Fruit fly (Drosophila melanogaster) whole organism, embryonic: Measurements from ENCODE around the gene Acp76A.

ENCODE experiments used
- Asciz ChIP-seq: fragments of 200-800 bp; sonication (Bioruptor generic); optimal IDR thresholded peaks from 2 replicates; lab custom pipeline; 2017; ENCODE audit warnings: missing biosample characterization, mild to moderate bottlenecking, missing genetic modification characterization, missing genetic modification reagents
- Atf-2 ChIP-seq: fragments of 200-800 bp; sonication (Bioruptor generic); optimal IDR thresholded peaks from 2 replicates; lab custom pipeline; 2016; ENCODE audit warnings: missing biosample characterization, missing genetic modification characterization
- Bdp1 ChIP-seq: fragments of 200-800 bp; sonication (Bioruptor generic); optimal IDR thresholded peaks from 3 replicates; lab custom pipeline; 2016; ENCODE audit warnings: missing biosample characterization, missing genetic modification characterization
- CG12219 ChIP-seq: fragments of 200-800 bp; sonication (Bioruptor generic); optimal IDR thresholded peaks from 3 replicates; lab custom pipeline; 2018; ENCODE audit warnings: missing biosample characterization, mild to moderate bottlenecking, missing genetic modification characterization
- CG1233 ChIP-seq: fragments of 200-800 bp; sonication (Bioruptor generic); optimal IDR thresholded peaks from 4 replicates; lab custom pipeline; 2018; ENCODE audit warnings: missing biosample characterization, mild to moderate bottlenecking, missing genetic modification characterization
- CG13287 ChIP-seq: fragments of 200-800 bp; sonication (Bioruptor generic); IDR thresholded peaks from 2 replicates; pipeline ENCODE4 v1.3.6; 2022; ENCODE audit warnings: missing biosample characterization, missing genetic modification characterization; ENCODE audit not compliant: partially characterized antibody
- CG13424 ChIP-seq: fragments of 200-800 bp; sonication (Bioruptor generic); optimal IDR thresholded peaks from 2 replicates; lab custom pipeline; 2019; ENCODE audit warnings: missing biosample characterization, mild to moderate bottlenecking, missing genetic modification characterization, moderate library complexity
- CG13894 ChIP-seq: fragments of 200-800 bp; sonication (Bioruptor generic); optimal IDR thresholded peaks from 3 replicates; lab custom pipeline; 2018; ENCODE audit warnings: missing biosample characterization, mild to moderate bottlenecking, missing genetic modification characterization, moderate library complexity
- CG14965 ChIP-seq: fragments of 200-800 bp; sonication (Bioruptor generic); optimal IDR thresholded peaks from 2 replicates; lab custom pipeline; 2016; ENCODE audit warnings: missing biosample characterization, missing genetic modification characterization, borderline replicate concordance
- CG15269 ChIP-seq: fragments of 200-800 bp; sonication (Bioruptor generic); optimal IDR thresholded peaks from 2 replicates; lab custom pipeline; 2018; ENCODE audit warnings: missing biosample characterization, mild to moderate bottlenecking, missing genetic modification characterization, moderate library complexity
- CG15514 ChIP-seq: fragments of 200-800 bp; sonication (Bioruptor generic); optimal IDR thresholded peaks from 3 replicates; lab custom pipeline; 2017; ENCODE audit warnings: missing biosample characterization, missing genetic modification characterization, mild to moderate bottlenecking, moderate library complexity, missing genetic modification reagents
- CG16779 ChIP-seq: fragments of 200-800 bp; sonication (Bioruptor generic); IDR thresholded peaks from 2 replicates; pipeline ENCODE4 v1.3.6; 2022; ENCODE audit warnings: missing biosample characterization, missing genetic modification characterization
- CG17361 ChIP-seq: fragments of 200-800 bp; sonication (Bioruptor generic); IDR thresholded peaks from 3 replicates; pipeline ENCODE4 v1.3.6; 2022; ENCODE audit warnings: missing biosample characterization, missing genetic modification characterization
- CG1792 ChIP-seq: fragments of 200-800 bp; sonication (Bioruptor generic); optimal IDR thresholded peaks from 2 replicates; lab custom pipeline; 2016; ENCODE audit warnings: missing biosample characterization, missing genetic modification characterization
- CG31388 ChIP-seq: fragments of 200-800 bp; sonication (Bioruptor generic); optimal IDR thresholded peaks from 2 replicates; lab custom pipeline; 2016; ENCODE audit warnings: missing biosample characterization, missing genetic modification characterization
- CG3163 ChIP-seq: fragments of 200-800 bp; sonication (Bioruptor generic); optimal IDR thresholded peaks from 3 replicates; lab custom pipeline; 2016; ENCODE audit warnings: missing biosample characterization, missing genetic modification characterization
- CG3281 ChIP-seq: fragments of 200-800 bp; sonication (Bioruptor generic); optimal IDR thresholded peaks from 3 replicates; lab custom pipeline; 2017; ENCODE audit warnings: missing biosample characterization, mild to moderate bottlenecking, missing genetic modification characterization
- CG33213 ChIP-seq: fragments of 200-800 bp; sonication (Bioruptor generic); optimal IDR thresholded peaks from 3 replicates; lab custom pipeline; 2016; ENCODE audit warnings: missing biosample characterization, missing genetic modification characterization
- CG3847 ChIP-seq: fragments of 200-800 bp; sonication (Bioruptor generic); IDR thresholded peaks from 2 replicates; pipeline ENCODE4 v1.3.6; 2022; ENCODE audit warnings: missing biosample characterization, missing genetic modification characterization
- CG4424 ChIP-seq: fragments of 200-800 bp; sonication (Bioruptor generic); optimal IDR thresholded peaks from 3 replicates; lab custom pipeline; 2016; ENCODE audit warnings: missing biosample characterization, missing genetic modification characterization
- CG8089 ChIP-seq: fragments of 200-800 bp; sonication (Bioruptor generic); optimal IDR thresholded peaks from 3 replicates; lab custom pipeline; 2016; ENCODE audit warnings: missing biosample characterization, missing genetic modification characterization
- CHES-1-like ChIP-seq: fragments of 200-800 bp; sonication (Bioruptor generic); optimal IDR thresholded peaks from 2 replicates; lab custom pipeline; 2016; ENCODE audit warnings: missing biosample characterization, missing genetic modification characterization
- Chrac-16 ChIP-seq: fragments of 200-800 bp; sonication (Bioruptor generic); optimal IDR thresholded peaks from 3 replicates; lab custom pipeline; 2016; ENCODE audit warnings: missing biosample characterization, missing genetic modification characterization
- CkIIα-i1 ChIP-seq: fragments of 200-800 bp; sonication (Bioruptor generic); IDR thresholded peaks from 2 replicates; pipeline ENCODE4 v1.3.6; 2022; ENCODE audit warnings: missing biosample characterization, missing genetic modification characterization
- Drgx ChIP-seq: fragments of 200-800 bp; sonication (Bioruptor generic); IDR thresholded peaks from 2 replicates; pipeline ENCODE4 v1.3.6; 2022; ENCODE audit warnings: missing biosample characterization, missing genetic modification characterization
- Myb ChIP-seq: fragments of 200-800 bp; sonication (Bioruptor generic); optimal IDR thresholded peaks from 2 replicates; lab custom pipeline; 2016; ENCODE audit warnings: missing biosample characterization, missing genetic modification characterization
- Oaz ChIP-seq: fragments of 200-800 bp; sonication (Bioruptor generic); IDR thresholded peaks from 2 replicates; pipeline ENCODE4 v1.3.6; 2022; ENCODE audit warnings: missing biosample characterization, missing genetic modification characterization
- Optix ChIP-seq: fragments of 200-800 bp; sonication (Bioruptor generic); IDR thresholded peaks from 3 replicates; pipeline ENCODE4 v1.3.6; 2022; ENCODE audit warnings: missing biosample characterization, missing genetic modification characterization
- Sin3A ChIP-seq: fragments of >200 bp; optimal IDR thresholded peaks from 2 replicates; lab custom pipeline; 2018
- Xrp1 ChIP-seq: fragments of 200-800 bp; sonication (Bioruptor generic); IDR thresholded peaks from 2 replicates; pipeline ENCODE4 v1.3.6; 2022; ENCODE audit warnings: missing biosample characterization, missing genetic modification characterization
- ac ChIP-seq: fragments of 200-800 bp; sonication (Bioruptor generic); optimal IDR thresholded peaks from 3 replicates; lab custom pipeline; 2017; ENCODE audit warnings: missing biosample characterization, mild to moderate bottlenecking, missing genetic modification characterization
- btn ChIP-seq: fragments of 200-800 bp; sonication (Bioruptor generic); optimal IDR thresholded peaks from 2 replicates; lab custom pipeline; 2016; ENCODE audit warnings: missing biosample characterization, missing genetic modification characterization
- chinmo ChIP-seq: fragments of 200-800 bp; sonication (Bioruptor generic); IDR thresholded peaks from 4 replicates; pipeline ENCODE4 v1.3.6; 2022; ENCODE audit warnings: missing biosample characterization, missing genetic modification characterization; ENCODE audit not compliant: partially characterized antibody
- corto ChIP-seq: fragments of 200-800 bp; sonication (Bioruptor generic); optimal IDR thresholded peaks from 2 replicates; lab custom pipeline; 2016; ENCODE audit warnings: missing biosample characterization, mild to moderate bottlenecking, missing genetic modification characterization, moderate library complexity
- da ChIP-seq: fragments of 200-800 bp; sonication (Bioruptor generic); optimal IDR thresholded peaks from 2 replicates; lab custom pipeline; 2016; ENCODE audit warnings: missing biosample characterization, missing genetic modification characterization
- fd102C ChIP-seq: fragments of 200-800 bp; sonication (Bioruptor generic); optimal IDR thresholded peaks from 2 replicates; lab custom pipeline; 2018; ENCODE audit warnings: missing biosample characterization, mild to moderate bottlenecking, missing genetic modification characterization, moderate library complexity
- grn ChIP-seq: fragments of 200-800 bp; sonication (Bioruptor generic); optimal IDR thresholded peaks from 3 replicates; lab custom pipeline; 2017; ENCODE audit warnings: missing biosample characterization, missing genetic modification characterization
- gsb-n ChIP-seq: fragments of 200-800 bp; sonication (Bioruptor generic); optimal IDR thresholded peaks from 3 replicates; lab custom pipeline; 2018; ENCODE audit warnings: missing biosample characterization, mild to moderate bottlenecking, missing genetic modification characterization
- h ChIP-seq: fragments of >200 bp; optimal IDR thresholded peaks from 2 replicates; lab custom pipeline; 2017
- inv ChIP-seq: fragments of 200-800 bp; sonication (Bioruptor generic); IDR thresholded peaks from 2 replicates; pipeline ENCODE4 v1.3.6; 2022; ENCODE audit warnings: missing biosample characterization, missing genetic modification characterization; ENCODE audit not compliant: partially characterized antibody
- luna ChIP-seq: fragments of 200-800 bp; sonication (Bioruptor generic); optimal IDR thresholded peaks from 2 replicates; lab custom pipeline; 2016; ENCODE audit warnings: missing biosample characterization, missing genetic modification characterization
- nerfin-1 ChIP-seq: fragments of 200-800 bp; sonication (Bioruptor generic); optimal IDR thresholded peaks from 3 replicates; lab custom pipeline; 2019; ENCODE audit warnings: missing biosample characterization, mild to moderate bottlenecking, missing genetic modification characterization, moderate library complexity
- oc ChIP-seq: fragments of 200-800 bp; sonication (Bioruptor generic); optimal IDR thresholded peaks from 2 replicates; lab custom pipeline; 2018; ENCODE audit warnings: missing biosample characterization, mild to moderate bottlenecking, missing genetic modification characterization, moderate library complexity
- phol ChIP-seq: fragments of 200-800 bp; sonication (Bioruptor generic); optimal IDR thresholded peaks from 3 replicates; lab custom pipeline; 2018; ENCODE audit warnings: missing biosample characterization, mild to moderate bottlenecking, missing genetic modification characterization, moderate library complexity
- ranshi ChIP-seq: fragments of 200-800 bp; sonication (Bioruptor generic); IDR thresholded peaks from 2 replicates; pipeline ENCODE4 v1.3.6; 2022; ENCODE audit warnings: missing biosample characterization, missing genetic modification characterization
- run ChIP-seq: fragments of 200-800 bp; sonication (Bioruptor generic); optimal IDR thresholded peaks from 3 replicates; lab custom pipeline; 2018; ENCODE audit warnings: missing biosample characterization, mild to moderate bottlenecking, missing genetic modification characterization
- tap ChIP-seq: fragments of 200-800 bp; optimal IDR thresholded peaks from 3 replicates; lab custom pipeline; 2019; ENCODE audit warnings: missing biosample characterization, mild to moderate bottlenecking, missing genetic modification characterization, moderate library complexity
- tll ChIP-seq, 2 experiments: fragments of 200-800 bp in 1 of 2; fragments of >200 bp in 1 of 2; sonication (Bioruptor generic) in 1 of 2; optimal IDR thresholded peaks; 2 replicates each; lab custom pipeline; 2017 to 2019; ENCODE audit warnings: missing biosample characterization in 2 of 2, missing genetic modification characterization in 2 of 2, mild to moderate bottlenecking in 1 of 2, moderate library complexity in 1 of 2
- vvl ChIP-seq: fragments of 200-800 bp; sonication (Bioruptor generic); IDR thresholded peaks from 2 replicates; pipeline ENCODE4 v1.3.6; 2022; ENCODE audit warnings: missing biosample characterization, missing genetic modification characterization
- wor ChIP-seq: fragments of 200-800 bp; sonication (Bioruptor generic); IDR thresholded peaks from 2 replicates; pipeline ENCODE4 v1.3.6; 2022; ENCODE audit warnings: missing biosample characterization, missing genetic modification characterization

Gene Acp76A

DNA sequence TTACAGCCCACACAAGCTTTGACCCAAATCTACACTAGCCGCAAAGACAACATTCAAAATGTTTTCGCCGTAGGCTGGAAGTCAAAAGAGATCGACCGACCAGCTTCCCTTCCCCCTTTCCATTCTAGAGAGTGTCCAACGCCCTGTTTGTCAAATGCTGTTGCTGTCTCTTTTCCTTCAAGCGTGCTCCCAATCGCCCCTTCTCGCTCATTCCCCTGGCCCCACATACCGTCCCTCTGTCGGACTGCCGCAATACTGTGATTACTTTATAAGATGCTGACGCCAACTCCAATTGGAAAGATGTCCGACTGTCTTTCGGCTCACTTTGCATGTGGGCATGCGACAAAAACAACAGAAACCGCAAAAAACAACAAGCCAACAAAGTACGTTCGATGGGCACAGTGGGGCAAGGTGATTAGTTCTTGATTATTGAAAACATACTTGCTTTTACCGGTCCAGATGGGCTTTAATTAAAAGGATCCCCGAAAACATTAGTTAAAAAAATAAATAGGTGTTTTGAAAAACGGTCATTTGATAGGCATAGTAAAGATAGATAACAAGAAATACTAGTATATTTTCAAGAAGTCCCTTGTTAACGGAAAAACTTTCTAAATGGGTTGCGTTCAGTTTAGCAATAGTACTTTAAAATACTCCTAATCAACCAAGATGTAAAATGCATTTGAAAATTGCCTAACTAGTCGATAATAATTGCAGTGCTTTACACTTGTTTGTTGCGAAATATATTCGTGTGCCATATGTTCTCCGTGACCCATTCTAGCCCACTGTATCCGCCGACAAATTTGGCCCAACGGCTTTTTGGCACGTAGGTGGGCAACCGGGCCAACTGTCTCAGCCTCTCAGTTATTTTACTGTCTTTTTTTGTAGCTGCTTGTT, 28.2 kb upstream of the Acp76A start (continued):
- no peak for TF ChIP-seq CG8089 (GFP tag; lab: Kevin White, UChicago)
- no peak for TF ChIP-seq h (lab: Kevin White, UChicago)
- no peak for TF ChIP-seq Oaz (GFP tag; lab: Robert Waterston, UW)
- TF ChIP-seq Xrp1 (GFP tag; lab: Robert Waterston, UW), result 0 out of 2 replicates have a peak, but pooled peaks have one; percentile 18
- no peak for TF ChIP-seq CG15514 (GFP tag; lab: Kevin White, UChicago)
- TF ChIP-seq CG14965, result no peak
- no peak for TF ChIP-seq CkIIα-i1
- no peak for TF ChIP-seq CG1233 (GFP tag; lab: Kevin White, UChicago)
- no peak for TF ChIP-seq tll (GFP tag; optimal IDR thresholded peaks at IDR 0.05; lab: Kevin White, UChicago)
- no peak for TF ChIP-seq btn (GFP tag; lab: Kevin White, UChicago)
- peak; percentile 56 for TF ChIP-seq phol (tag; lab: Kevin White, UChicago)
- no peak for TF ChIP-seq Asciz
- no peak for TF ChIP-seq Chrac-16
- TF ChIP-seq CG13424, result peak; percentile 26
- no peak for TF ChIP-seq luna
- TF ChIP-seq inv (GFP tag; lab: Robert Waterston, UW), result no peak
- peak; percentile 46 for TF ChIP-seq CHES-1-like (GFP tag; lab: Kevin White, UChicago)
- TF ChIP-seq corto, result no peak
- TF ChIP-seq Drgx (GFP tag; lab: Robert Waterston, UW), result peak; percentile 37; the same call in 1 of the 2 replicates
- TF ChIP-seq CG3847 (GFP tag; lab: Robert Waterston, UW), result no peak
- peak; percentile 1 for TF ChIP-seq gsb-n (tag; lab: Kevin White, UChicago)
- TF ChIP-seq ac (GFP tag; lab: Kevin White, UChicago), result no peak
- no peak for TF ChIP-seq CG16779 (GFP tag; lab: Robert Waterston, UW)
- no peak for TF ChIP-seq CG33213
- TF ChIP-seq grn (GFP tag; lab: Kevin White, UChicago), result no peak
- TF ChIP-seq nerfin-1 (tag; lab: Kevin White, UChicago), result no peak
- no peak for TF ChIP-seq da (GFP tag; lab: Kevin White, UChicago)
- TF ChIP-seq CG12219 (GFP tag; lab: Kevin White, UChicago), result peak; percentile 18
- TF ChIP-seq oc, result peak; percentile 8
- peak; percentile 58 for TF ChIP-seq CG3281
- TF ChIP-seq CG3163 (GFP tag; lab: Kevin White, UChicago), result no peak
- no peak for TF ChIP-seq CG31388 (GFP tag; lab: Kevin White, UChicago)
- no peak for TF ChIP-seq fd102C (GFP tag; lab: Kevin White, UChicago)
- 0 out of 2 replicates have a peak, but pooled peaks have one; percentile 11 for TF ChIP-seq vvl (GFP tag; lab: Robert Waterston, UW)
- TF ChIP-seq ranshi (GFP tag; lab: Robert Waterston, UW), result no peak
- TF ChIP-seq CG4424 (GFP tag; lab: Kevin White, UChicago), result peak; percentile 32
- no peak for TF ChIP-seq CG1792 (GFP tag; lab: Kevin White, UChicago)
- no peak for TF ChIP-seq CG13287 (GFP tag; lab: Robert Waterston, UW)
- peak; percentile 38 for TF ChIP-seq Myb (GFP tag; lab: Kevin White, UChicago)
- no peak for TF ChIP-seq Bdp1 (GFP tag; lab: Kevin White, UChicago)
- peak; percentile 38 for TF ChIP-seq CG15269 (tag; lab: Kevin White, UChicago)
- no peak for TF ChIP-seq chinmo (GFP tag; lab: Robert Waterston, UW)
- peak; percentile 65; the same call in 2 of the 3 replicates for TF ChIP-seq CG17361 (GFP tag; lab: Robert Waterston, UW)
- TF ChIP-seq Optix (GFP tag; lab: Robert Waterston, UW), result no peak
- TF ChIP-seq CG13894 (tag; lab: Kevin White, UChicago), result peak; percentile 41
- TF ChIP-seq tap, result no peak
- no peak for TF ChIP-seq wor (GFP tag; lab: Robert Waterston, UW)
- TF ChIP-seq run, result no peak
- peak; percentile 32 for TF ChIP-seq Atf-2
- TF ChIP-seq Sin3A, result no peak
